Worm (Caenorhabditis elegans): Measurements from ENCODE around the gene T06C12.11.

T06C12.11 gene

DNA sequence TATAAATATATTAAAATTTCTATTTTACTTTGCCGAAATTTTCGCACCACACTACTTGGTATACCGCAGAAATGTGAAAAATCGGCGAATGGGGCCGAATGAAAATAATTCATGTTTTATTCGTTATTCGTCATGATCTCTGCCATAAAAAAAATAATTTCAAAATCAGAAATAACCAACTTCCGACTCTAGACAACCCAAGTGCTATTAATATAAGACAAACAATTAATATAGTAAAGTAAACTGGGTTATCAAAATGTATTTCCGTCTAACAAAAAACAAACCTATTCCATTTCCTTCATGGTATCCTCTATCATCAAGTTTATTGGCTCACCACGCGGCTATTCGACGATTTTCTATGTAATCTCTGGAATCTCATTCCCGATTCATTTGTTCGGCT, 27.0 kb upstream of the T06C12.11 start, which contains the start of gene srh-293:
Gene srh-293, plus strand, starts transcription at position 301 of the 400 bp plus-strand sequence.
- TF ChIP-seq sea-2 (GFP tag; optimal IDR thresholded peaks at IDR 0.05): no peak
- TF ChIP-seq lin-39 (tag; optimal IDR thresholded peaks at IDR 0.05): no peak

DNA sequence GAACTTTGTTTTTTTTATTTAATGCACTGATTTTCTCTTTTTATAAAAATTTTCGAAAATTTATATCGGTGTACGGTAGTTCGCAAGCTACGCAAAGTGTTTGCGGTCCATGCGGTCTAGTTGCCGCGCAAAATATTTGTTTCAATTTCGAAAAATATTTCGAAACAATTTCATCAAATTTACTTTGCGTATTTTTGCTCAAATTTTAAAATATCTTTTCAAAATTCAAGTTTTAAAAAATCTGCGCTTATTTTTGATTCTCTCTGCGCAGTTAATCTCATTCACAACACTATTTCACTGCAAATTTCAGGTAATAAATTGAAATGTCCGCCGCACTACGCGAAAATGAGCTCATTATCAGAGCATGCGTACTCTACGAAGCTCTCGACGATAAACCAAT, 25.4 kb upstream of the T06C12.11 start, which contains the start of gene fbxa-197:
Gene fbxa-197, plus strand, starts transcription at position 301 of the 400 bp plus-strand sequence.
- TF ChIP-seq nhr-67 (tag; optimal IDR thresholded peaks at IDR 0.05) (no peak), nhr-28 (tag; optimal IDR thresholded peaks at IDR 0.05) (no peak), nhr-11 (tag; optimal IDR thresholded peaks at IDR 0.05) (no peak), zag-1 (tag; optimal IDR thresholded peaks at IDR 0.05) (no peak), ztf-4 (tag; optimal IDR thresholded peaks at IDR 0.05) (no peak), hmg-11 (tag; optimal IDR thresholded peaks at IDR 0.05) (no peak), ceh-82 (tag; optimal IDR thresholded peaks at IDR 0.05) (no peak)

DNA sequence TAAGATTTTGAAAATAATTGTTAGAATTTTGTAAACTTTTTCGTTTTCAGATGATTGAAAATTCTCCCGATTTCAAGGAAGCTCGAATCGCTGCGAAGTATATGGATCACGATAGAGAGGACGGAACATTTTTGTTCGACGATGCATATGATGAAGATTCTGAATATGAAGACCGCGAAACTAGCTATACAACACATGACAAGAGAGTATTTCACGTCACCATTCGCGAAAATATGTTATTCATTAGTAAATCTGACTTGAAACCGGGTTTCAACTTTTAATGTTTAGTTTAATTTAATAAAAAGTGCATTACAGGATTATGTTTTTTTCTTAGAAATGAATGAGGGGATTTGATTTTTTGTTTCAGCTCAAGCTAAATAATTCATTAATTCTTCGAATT, 22.4 kb upstream of the T06C12.11 start, which contains the start of gene str-57:
Gene str-57, plus strand, starts transcription at position 301 of the 400 bp plus-strand sequence.
- no peak for TF ChIP-seq egl-5 (tag; optimal IDR thresholded peaks at IDR 0.05)
- no peak for TF ChIP-seq nhr-11 (tag; optimal IDR thresholded peaks at IDR 0.05)
- TF ChIP-seq ceh-28 (tag; optimal IDR thresholded peaks at IDR 0.05): no peak
- no peak for TF ChIP-seq fkh-2 (tag; optimal IDR thresholded peaks at IDR 0.05)
- no peak for TF ChIP-seq nhr-12 (tag; optimal IDR thresholded peaks at IDR 0.05)
- no peak for TF ChIP-seq nhr-237 (tag; optimal IDR thresholded peaks at IDR 0.05)
- no peak for TF ChIP-seq ztf-11 (tag; optimal IDR thresholded peaks at IDR 0.05)
- no peak for TF ChIP-seq nhr-67 (tag; optimal IDR thresholded peaks at IDR 0.05)
- no peak for TF ChIP-seq aly-2 (tag; optimal IDR thresholded peaks at IDR 0.05)
- no peak for TF ChIP-seq elt-3 (tag; optimal IDR thresholded peaks at IDR 0.05)
- no peak for TF ChIP-seq lin-15B (tag; optimal IDR thresholded peaks at IDR 0.05)
- no peak for TF ChIP-seq eor-1 (tag; optimal IDR thresholded peaks at IDR 0.05)
- TF ChIP-seq R02D3.7 (tag; optimal IDR thresholded peaks at IDR 0.05): no peak
- no peak for TF ChIP-seq zag-1 (tag; optimal IDR thresholded peaks at IDR 0.05)
- TF ChIP-seq nhr-77 (tag; optimal IDR thresholded peaks at IDR 0.05): no peak
- no peak for TF ChIP-seq unc-39 (tag; optimal IDR thresholded peaks at IDR 0.05)
- no peak for TF ChIP-seq ztf-4 (tag; optimal IDR thresholded peaks at IDR 0.05)

DNA sequence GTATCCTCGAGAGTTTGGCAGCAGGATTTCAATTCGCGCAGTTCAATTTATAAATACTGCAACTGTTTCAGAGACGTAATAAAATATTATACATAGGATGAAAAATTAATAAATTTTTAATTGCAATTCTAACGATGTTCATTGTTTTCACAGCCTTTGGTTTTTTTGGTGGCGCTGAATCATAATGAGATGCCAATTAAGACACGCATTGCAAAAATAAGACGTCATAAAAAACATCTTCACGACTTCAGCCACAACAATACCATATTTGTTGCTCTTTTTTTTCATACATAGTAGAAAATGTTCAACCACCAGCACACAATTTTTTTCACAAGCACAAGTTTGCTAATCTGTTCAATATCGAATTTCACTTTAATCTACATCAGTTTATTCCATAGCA, 20.5 kb upstream of the T06C12.11 start, which contains the start of gene str-56:
Gene str-56, plus strand, starts transcription at position 301 of the 400 bp plus-strand sequence.
- TF ChIP-seq unc-62 (GFP tag; optimal IDR thresholded peaks at IDR 0.05) (no peak), ceh-82 (tag; optimal IDR thresholded peaks at IDR 0.05) (no peak), fos-1 (tag; optimal IDR thresholded peaks at IDR 0.05) (no peak), lin-39 (tag; optimal IDR thresholded peaks at IDR 0.05) (no peak), ZK546.5 (tag; optimal IDR thresholded peaks at IDR 0.05) (no peak), lsy-12 (tag; optimal IDR thresholded peaks at IDR 0.05) (no peak), nhr-237 (tag; optimal IDR thresholded peaks at IDR 0.05) (no peak), aly-2 (tag; optimal IDR thresholded peaks at IDR 0.05) (no peak), nhr-11 (tag; optimal IDR thresholded peaks at IDR 0.05) (no peak), jun-1 (tag; optimal IDR thresholded peaks at IDR 0.05) (no peak), ceh-9 (tag; optimal IDR thresholded peaks at IDR 0.05) (no peak), eor-1 (tag; optimal IDR thresholded peaks at IDR 0.05) (no peak), R02D3.7 (tag; optimal IDR thresholded peaks at IDR 0.05) (no peak), nhr-12 (tag; optimal IDR thresholded peaks at IDR 0.05) (no peak), fkh-2 (tag; optimal IDR thresholded peaks at IDR 0.05) (no peak)

DNA sequence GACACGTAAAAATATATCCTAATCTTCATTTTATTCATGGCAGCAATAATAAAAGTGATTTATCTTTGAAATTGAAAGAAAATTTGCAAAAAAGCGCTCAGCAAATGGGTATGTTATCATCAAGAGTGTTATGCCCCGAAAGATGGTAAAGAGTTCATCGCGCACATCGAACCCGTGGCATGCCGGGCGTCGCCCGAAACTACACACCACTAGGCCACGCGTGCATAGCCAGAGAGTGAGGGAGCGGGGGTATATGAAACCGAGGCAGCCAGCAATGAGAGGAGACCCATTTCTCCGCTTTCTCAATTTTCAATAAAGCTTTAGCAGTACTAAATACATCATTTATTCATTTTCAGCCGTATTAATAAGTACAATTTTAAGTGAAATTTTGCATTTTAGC, 19.0 kb upstream of the T06C12.11 start:
- no peak for TF ChIP-seq egl-27 (tag; optimal IDR thresholded peaks at IDR 0.05)
- TF ChIP-seq nhr-76 (tag; optimal IDR thresholded peaks at IDR 0.05): no peak
- peak; percentile 66 for TF ChIP-seq ceh-82 (tag; optimal IDR thresholded peaks at IDR 0.05)
- no peak for TF ChIP-seq mml-1 (tag; optimal IDR thresholded peaks at IDR 0.05)
- no peak for TF ChIP-seq mdl-1 (tag; optimal IDR thresholded peaks at IDR 0.05)
- TF ChIP-seq ZK546.5 (tag; optimal IDR thresholded peaks at IDR 0.05): no peak
- peak; percentile 74 for TF ChIP-seq skn-1 (tag; optimal IDR thresholded peaks at IDR 0.05)
- no peak for TF ChIP-seq nhr-67 (tag; optimal IDR thresholded peaks at IDR 0.05)
- TF ChIP-seq nhr-23 (tag; optimal IDR thresholded peaks at IDR 0.05): no peak
- TF ChIP-seq tbx-2 (tag; optimal IDR thresholded peaks at IDR 0.05): no peak
- no peak for TF ChIP-seq hmg-11 (tag; optimal IDR thresholded peaks at IDR 0.05)
- no peak for TF ChIP-seq sea-2 (GFP tag; optimal IDR thresholded peaks at IDR 0.05)
- no peak for TF ChIP-seq ztf-11 (tag; optimal IDR thresholded peaks at IDR 0.05)
- TF ChIP-seq fos-1 (tag; optimal IDR thresholded peaks at IDR 0.05): no peak
- TF ChIP-seq elt-1 (tag; optimal IDR thresholded peaks at IDR 0.05): no peak
- TF ChIP-seq aly-2 (tag; optimal IDR thresholded peaks at IDR 0.05): no peak
- no peak for TF ChIP-seq fkh-10 (GFP tag; optimal IDR thresholded peaks at IDR 0.05)
- TF ChIP-seq pha-4 (tag; optimal IDR thresholded peaks at IDR 0.05): no peak
- peak; percentile 87 for TF ChIP-seq nhr-43 (tag; optimal IDR thresholded peaks at IDR 0.05; ENCODE audit: poor library complexity, severe bottlenecking)
- TF ChIP-seq unc-62 (GFP tag; optimal IDR thresholded peaks at IDR 0.05): no peak
- no peak for TF ChIP-seq ceh-28 (tag; optimal IDR thresholded peaks at IDR 0.05)
- TF ChIP-seq snpc-4 (tag; optimal IDR thresholded peaks at IDR 0.05): peak; percentile 35
- TF ChIP-seq ztf-4 (tag; optimal IDR thresholded peaks at IDR 0.05): peak; percentile 36
- no peak for TF ChIP-seq nhr-28 (tag; optimal IDR thresholded peaks at IDR 0.05)
- no peak for TF ChIP-seq eor-1 (tag; optimal IDR thresholded peaks at IDR 0.05)
- no peak for TF ChIP-seq fkh-2 (tag; optimal IDR thresholded peaks at IDR 0.05)
- TF ChIP-seq lin-39 (tag; optimal IDR thresholded peaks at IDR 0.05): peak; percentile 86
- no peak for TF ChIP-seq nhr-25 (tag; optimal IDR thresholded peaks at IDR 0.05)
- TF ChIP-seq nhr-237 (tag; optimal IDR thresholded peaks at IDR 0.05): no peak
- TF ChIP-seq elt-3 (tag; optimal IDR thresholded peaks at IDR 0.05): peak in 1 of 3 experiments; percentile 67
- TF ChIP-seq elt-2 (tag; optimal IDR thresholded peaks at IDR 0.05): peak; percentile 69
- no peak for TF ChIP-seq nhr-12 (tag; optimal IDR thresholded peaks at IDR 0.05)
- TF ChIP-seq zag-1 (tag; optimal IDR thresholded peaks at IDR 0.05): no peak
